Fruit fly (Drosophila melanogaster) whole organism: ENCODE data around the gene RabX4.

Experiments used
- CG8478 ChIP-seq: fragments of >200 bp; optimal IDR thresholded peaks from 2 replicates; lab custom pipeline; 2018; ENCODE audit warnings: inconsistent platforms
- Dll ChIP-seq: fragments of >200 bp; optimal IDR thresholded peaks from 2 replicates; lab custom pipeline; 2017
- EcR ChIP-seq, 2 experiments: fragments of >200 bp; optimal IDR thresholded peaks; 2 replicates each; lab custom pipeline; 2017; ENCODE audit warnings: missing biosample characterization in 2 of 2, missing genetic modification characterization in 2 of 2, missing genetic modification reagents in 2 of 2
- pan ChIP-seq: fragments of >200 bp; optimal IDR thresholded peaks from 2 replicates; lab custom pipeline; 2017
- psq ChIP-seq: fragments of >200 bp; optimal IDR thresholded peaks from 2 replicates; lab custom pipeline; 2017
- usp ChIP-seq: fragments of >200 bp; optimal IDR thresholded peaks from 2 replicates; lab custom pipeline; 2017; ENCODE audit warnings: missing biosample characterization, missing genetic modification characterization, mixed read lengths

Gene RabX4

DNA sequence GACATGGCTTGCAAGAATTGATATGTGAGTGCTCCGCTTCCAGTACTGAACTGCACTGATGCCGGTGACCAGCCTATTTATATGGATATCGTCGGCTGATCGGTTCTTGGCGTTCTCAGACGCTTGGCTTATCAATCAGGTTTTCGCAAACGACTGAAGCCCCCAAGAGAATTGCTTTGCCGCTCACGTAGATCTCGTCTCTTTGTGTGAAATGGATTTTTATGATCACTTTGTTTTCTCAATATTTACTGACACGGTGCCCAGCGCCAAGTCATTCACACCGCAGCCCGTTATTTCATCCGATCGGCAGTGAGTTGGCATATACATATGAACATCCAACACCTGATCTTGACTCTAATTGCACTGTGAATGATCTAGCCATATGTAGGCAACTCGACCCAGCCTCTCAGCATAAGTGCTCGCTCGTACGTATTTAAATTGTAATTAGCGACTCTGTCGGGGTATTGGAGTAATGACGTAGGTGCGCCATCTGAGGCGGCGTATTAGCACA is 32.2 kb upstream of the RabX4 start, which contains the start of gene CG13639:
Gene CG13639 (minus strand): TSS at position 51 of the 511 bp plus-strand sequence.
- TF ChIP-seq CG8478 (lab: Kevin White, UChicago) (no peak), psq (no peak), pan (lab: Kevin White, UChicago) (no peak), EcR (GFP tag; optimal IDR thresholded peaks at IDR 0.05; lab: Kevin White, UChicago) (no peak), Dll (no peak), usp (GFP tag; lab: Kevin White, UChicago) (no peak)

DNA sequence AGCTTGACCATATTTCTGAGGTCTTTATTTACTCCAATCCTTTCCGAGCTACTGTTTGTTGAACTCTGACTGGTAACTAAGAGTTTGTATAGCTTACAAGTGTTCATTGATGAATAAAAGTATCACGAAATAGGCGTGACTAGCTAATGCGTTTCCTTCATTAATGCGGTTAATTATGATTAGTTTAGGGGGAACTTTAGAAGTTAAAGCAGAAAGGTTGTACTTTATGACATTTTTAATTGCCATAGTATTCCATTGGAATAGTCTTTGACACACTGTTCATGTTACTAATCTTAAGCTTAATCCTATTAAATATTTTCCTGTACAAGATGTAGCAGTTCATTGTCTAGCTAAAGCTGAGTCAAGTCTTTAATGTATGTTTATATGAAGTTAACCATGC is 31.5 kb upstream of the RabX4 start, which contains the start of gene ppk22:
Gene ppk22 (minus strand): TSS at position 101 of the 400 bp plus-strand sequence.
- TF ChIP-seq pan (lab: Kevin White, UChicago) = no peak
- TF ChIP-seq CG8478 (lab: Kevin White, UChicago) = no peak
- no peak for TF ChIP-seq Dll
- TF ChIP-seq EcR (GFP tag; optimal IDR thresholded peaks at IDR 0.05; lab: Kevin White, UChicago) = no peak
- no peak for TF ChIP-seq usp (GFP tag; lab: Kevin White, UChicago)
- no peak for TF ChIP-seq psq

DNA sequence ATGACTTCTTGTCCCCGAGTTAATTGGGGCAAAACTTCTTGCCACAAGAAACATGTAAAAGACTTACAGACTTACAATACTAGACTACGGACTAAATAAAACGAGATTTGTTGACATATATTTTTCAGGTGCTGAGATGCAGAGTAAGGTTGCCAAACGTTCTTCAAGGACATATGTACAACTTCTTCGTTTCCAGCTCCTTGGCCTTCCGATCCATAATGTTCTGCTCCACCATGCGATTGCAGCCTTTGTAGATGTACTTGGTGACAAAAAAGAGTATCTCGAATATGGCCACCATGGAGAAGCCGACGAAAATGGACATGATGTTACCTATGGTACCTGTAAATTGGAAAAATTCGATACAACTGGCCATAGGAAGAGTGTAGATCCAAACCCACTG is 29.2 kb upstream of the RabX4 start, which contains the start of gene CAH4:
Gene CAH4 (minus strand): TSS at position 101 of the 400 bp plus-strand sequence.
- TF ChIP-seq psq (no peak), Dll (no peak), EcR (GFP tag; optimal IDR thresholded peaks at IDR 0.05; lab: Kevin White, UChicago) (no peak), CG8478 (lab: Kevin White, UChicago) (no peak), usp (GFP tag; lab: Kevin White, UChicago) (no peak), pan (lab: Kevin White, UChicago) (no peak)

DNA sequence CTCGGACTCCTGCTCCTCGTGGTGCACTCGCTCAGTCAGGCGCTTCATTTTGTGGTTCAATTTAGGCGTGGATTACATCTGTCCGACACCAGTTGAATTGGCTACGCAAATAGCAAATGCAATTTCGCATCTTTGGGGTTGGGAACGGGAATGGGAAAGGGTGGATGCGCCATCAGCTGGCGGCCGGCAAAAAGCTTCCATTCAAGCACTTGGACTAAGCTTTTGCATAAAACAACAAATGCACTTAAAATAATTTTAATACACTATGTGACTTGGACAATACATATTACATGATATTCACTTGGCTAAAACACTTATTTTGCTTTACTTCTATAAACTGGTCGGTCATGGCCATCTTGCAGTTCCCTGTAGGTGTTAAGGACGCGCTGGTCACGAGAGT is 27.9 kb upstream of the RabX4 start, which contains the start of gene HDAC11:
Gene HDAC11 (minus strand): TSS at position 101 of the 400 bp plus-strand sequence.
- TF ChIP-seq pan (lab: Kevin White, UChicago) (no peak), EcR (GFP tag; optimal IDR thresholded peaks at IDR 0.05; lab: Kevin White, UChicago) (no peak), Dll (no peak), usp (GFP tag; lab: Kevin White, UChicago) (no peak), CG8478 (lab: Kevin White, UChicago) (no peak), psq (no peak)

DNA sequence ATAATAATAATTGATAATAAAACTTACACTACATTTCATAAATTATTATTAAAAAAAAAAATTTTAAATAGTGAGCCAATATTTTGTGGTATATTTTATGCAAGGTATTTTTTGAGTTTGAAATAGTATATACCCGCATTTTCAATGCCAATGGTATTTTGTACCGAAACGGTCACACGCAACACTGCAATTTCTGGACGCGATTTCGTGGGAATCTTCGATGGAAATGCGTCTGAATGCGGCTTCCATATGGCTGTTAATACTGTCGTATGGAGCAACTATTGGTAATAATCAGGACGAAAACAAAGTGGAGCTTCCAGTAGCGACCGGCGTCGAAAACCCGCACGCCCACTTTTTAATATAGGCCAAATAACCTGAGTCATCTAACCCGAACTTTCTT is 23.2 kb upstream of the RabX4 start, which contains the start of gene Nct:
Gene Nct (plus strand): TSS at position 173 of the 400 bp plus-strand sequence.
- TF ChIP-seq EcR (GFP tag; optimal IDR thresholded peaks at IDR 0.05; lab: Kevin White, UChicago) = no peak
- TF ChIP-seq pan (lab: Kevin White, UChicago) = no peak
- no peak for TF ChIP-seq Dll
- no peak for TF ChIP-seq psq
- TF ChIP-seq usp (GFP tag; lab: Kevin White, UChicago) = no peak
- no peak for TF ChIP-seq CG8478 (lab: Kevin White, UChicago)

DNA sequence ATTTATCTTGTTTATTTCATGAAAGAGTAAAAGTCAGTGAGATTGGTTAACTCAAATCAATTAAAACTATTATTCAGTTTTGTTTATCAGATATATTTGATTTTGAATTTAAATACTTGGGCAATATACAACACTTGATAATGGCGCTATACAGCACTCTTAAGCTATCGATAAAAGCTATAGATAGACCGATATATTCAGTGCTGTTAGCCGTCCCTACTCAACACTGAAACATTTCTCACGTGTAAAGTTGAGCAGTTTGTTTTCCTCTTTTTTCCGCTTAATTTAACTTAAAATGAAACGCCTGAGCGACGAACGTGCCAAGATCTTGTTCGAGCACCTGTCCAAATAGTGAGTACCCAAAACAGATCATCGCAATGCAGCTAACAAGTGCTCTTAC is 22.2 kb upstream of the RabX4 start, which contains the start of gene CG7006:
Gene CG7006 (plus strand): TSS at position 208 of the 400 bp plus-strand sequence.
- TF ChIP-seq Dll = no peak
- no peak for TF ChIP-seq usp (GFP tag; lab: Kevin White, UChicago)

DNA sequence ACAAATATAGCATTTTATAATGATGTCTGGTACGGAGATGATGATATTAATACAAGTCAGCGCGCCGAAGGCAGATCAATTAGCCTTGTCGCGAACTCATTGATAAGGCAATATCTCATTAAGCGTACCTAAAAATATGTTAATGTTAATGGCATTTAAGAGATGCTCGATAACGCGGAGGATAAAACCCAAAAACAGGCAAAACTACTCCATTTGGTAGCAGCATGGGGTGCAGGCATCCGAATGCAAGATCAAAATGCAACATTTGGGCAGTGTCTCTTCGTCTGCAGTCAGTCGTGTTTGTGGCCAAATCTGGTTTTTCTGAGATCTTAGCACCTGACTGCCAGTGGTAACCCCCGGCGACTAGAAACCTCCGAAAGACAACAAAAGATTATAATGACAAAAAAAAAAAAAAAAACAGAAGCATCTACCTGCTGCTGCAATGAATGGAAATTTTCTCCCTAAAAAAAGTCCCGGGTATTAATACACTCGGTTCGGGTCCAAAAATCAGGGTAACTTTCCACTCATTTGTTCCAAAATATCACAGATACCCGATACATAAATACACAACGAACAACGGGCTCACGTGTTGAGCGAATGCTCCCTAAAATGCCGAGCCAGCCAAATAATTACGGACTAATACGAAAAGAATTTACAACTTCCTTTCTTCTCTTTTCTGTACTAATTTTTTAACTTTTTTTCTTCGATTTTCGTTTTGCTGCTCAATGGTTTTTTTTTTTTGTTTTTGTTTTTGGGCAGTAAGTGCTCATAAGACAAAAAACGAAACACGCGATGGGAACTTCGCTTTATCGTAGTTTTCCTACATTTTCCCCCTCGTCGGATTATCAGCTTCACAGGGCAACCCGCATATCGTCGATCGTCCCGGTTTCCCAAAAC is 18.0 kb upstream of the RabX4 start:
- TF ChIP-seq usp (GFP tag; lab: Kevin White, UChicago) (no peak), CG8478 (lab: Kevin White, UChicago) (no peak), EcR (GFP tag; optimal IDR thresholded peaks at IDR 0.05; lab: Kevin White, UChicago) (no peak)

DNA sequence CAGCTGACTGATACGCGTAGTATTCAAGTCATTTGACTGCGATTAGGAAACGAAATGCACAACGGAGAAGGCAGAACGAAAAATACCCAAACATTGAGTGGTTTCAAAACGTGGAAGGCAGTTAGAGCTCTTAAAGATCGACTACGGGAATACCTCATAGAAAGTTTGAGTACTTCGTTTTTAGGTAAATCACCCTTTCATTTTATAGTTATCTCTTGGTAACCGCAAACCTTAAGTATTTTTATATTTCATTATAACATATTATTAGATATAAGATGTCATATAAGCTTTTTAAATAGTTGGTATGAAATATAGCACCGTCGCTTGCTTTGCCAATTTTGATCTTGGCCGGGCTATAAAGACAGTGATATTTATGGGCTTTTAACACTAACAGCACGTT is 16.9 kb upstream of the RabX4 start:
- TF ChIP-seq Dll (no peak), usp (GFP tag; lab: Kevin White, UChicago) (no peak), psq (no peak), CG8478 (lab: Kevin White, UChicago) (no peak), pan (lab: Kevin White, UChicago) (no peak), EcR (GFP tag; optimal IDR thresholded peaks at IDR 0.05; lab: Kevin White, UChicago) (no peak)

DNA sequence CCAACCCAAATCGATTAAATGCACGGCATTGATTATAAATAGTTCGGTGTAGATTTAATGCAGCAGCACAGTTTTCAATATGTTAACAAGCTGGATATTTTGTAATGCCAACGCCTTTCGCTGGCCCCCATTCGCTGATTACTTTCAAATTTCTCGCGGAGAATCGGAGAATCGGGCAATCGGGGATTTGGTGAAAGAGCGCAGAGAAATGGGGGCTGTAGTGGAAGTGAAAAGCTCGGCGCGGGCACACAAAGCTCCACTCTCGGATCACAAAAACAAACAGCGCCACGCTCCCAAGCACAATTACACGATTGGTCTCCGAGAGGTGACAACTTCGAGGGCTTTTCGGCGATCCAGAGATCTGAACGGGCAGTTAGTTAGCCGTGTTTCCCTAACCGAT is 13.4 kb upstream of the RabX4 start, which contains the start of gene Esp:
Gene Esp (plus strand): TSS at position 301 of the 400 bp plus-strand sequence.
- TF ChIP-seq EcR (GFP tag; optimal IDR thresholded peaks at IDR 0.05; lab: Kevin White, UChicago) (no peak), Dll (no peak), psq (no peak), CG8478 (lab: Kevin White, UChicago) (no peak), usp (GFP tag; lab: Kevin White, UChicago) (no peak), pan (lab: Kevin White, UChicago) (no peak)

DNA sequence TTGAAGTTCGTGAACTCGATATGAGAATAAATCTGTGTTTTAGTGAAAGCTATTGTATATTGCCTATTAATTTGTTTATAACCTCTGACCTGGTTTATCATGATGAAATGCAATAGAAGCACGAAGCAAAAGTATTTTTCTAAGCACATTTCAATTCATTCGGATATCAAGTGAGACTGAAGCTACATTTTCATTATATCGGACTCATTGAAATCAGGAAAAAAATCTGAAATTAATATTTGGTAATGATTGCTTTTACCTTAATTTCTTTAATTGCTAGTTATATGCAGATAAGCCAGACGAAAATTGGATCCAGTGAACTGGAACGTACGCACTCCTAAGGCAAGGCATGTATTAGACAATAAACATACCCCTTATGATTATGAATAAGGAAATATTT is 12.9 kb upstream of the RabX4 start, which contains the start of gene CG33658:
Gene CG33658 (minus strand): TSS at position 101 of the 400 bp plus-strand sequence.
- TF ChIP-seq usp (GFP tag; lab: Kevin White, UChicago) (no peak), Dll (no peak), pan (lab: Kevin White, UChicago) (no peak), psq (no peak), EcR (GFP tag; optimal IDR thresholded peaks at IDR 0.05; lab: Kevin White, UChicago) (no peak), CG8478 (lab: Kevin White, UChicago) (no peak)

DNA sequence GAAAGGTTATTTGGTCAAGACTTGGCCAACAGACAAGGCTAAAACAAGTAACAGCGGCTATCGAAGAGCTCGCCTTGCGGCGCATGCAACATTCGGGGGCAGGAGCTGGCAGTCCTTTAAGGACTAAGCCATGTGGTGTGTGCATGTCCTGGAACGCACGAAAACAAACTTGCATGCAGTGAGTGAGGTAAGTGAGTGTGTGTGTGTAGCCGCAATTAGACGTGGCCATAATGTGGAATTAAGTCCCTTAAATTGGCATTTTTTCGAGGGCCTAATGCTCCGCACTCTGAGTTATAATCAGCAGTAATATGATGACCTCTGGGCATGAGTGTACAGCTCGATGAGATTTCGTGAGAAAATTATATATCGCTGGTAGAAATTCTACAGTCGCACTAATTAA is 5.4 kb upstream of the RabX4 start, which contains the start of gene sosie:
Gene sosie (plus strand): TSS at position 301 of the 400 bp plus-strand sequence.
- TF ChIP-seq pan (lab: Kevin White, UChicago) (no peak), EcR (GFP tag; optimal IDR thresholded peaks at IDR 0.05; lab: Kevin White, UChicago) (no peak), usp (GFP tag; lab: Kevin White, UChicago) (no peak), Dll (no peak), CG8478 (lab: Kevin White, UChicago) (no peak)
